Fruit fly (Drosophila melanogaster): ENCODE data around the gene nau.
A peak's percentile ranks its signal among the peaks of the same experiment; 100 is the strongest.

The nau gene

DNA sequence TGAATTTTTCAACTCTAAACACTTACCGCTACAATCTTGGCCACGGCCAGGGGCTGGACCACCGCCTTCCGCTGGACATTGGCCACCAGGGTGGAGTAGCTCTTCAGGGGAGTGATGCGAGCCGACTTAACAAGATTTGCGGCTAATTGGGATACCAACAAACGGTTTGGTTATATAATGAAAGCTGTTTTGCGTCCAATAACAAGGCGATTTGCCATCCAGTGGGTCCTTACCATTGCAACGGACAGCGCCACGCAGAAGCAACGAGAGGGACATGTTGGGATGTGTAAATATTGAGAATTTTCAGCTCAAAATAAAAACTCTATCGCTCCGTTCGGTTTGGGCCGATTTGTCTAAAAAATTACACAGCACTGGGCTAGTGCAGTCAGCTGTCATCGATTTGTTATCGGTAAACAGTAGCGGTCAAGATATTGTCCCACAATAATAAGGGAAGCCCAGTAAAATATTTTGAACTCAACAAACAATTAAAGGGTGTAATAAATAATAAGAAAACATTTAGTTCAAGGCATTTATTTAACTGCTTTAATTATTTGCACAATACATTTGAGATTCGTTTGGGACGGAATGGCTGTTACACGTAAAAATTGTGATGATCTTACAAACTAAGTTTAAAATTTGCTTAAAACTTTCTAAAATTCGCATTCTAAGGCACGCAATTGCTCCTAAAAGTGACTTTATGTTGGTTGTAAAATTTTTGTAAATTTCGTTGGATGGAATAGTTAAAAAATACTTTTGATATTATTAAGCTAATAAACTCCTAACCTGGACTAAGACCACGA is 42.3 kb upstream of the nau start, which contains the start of gene SdhD (continued):
- TF ChIP-seq nerfin-2 (GFP tag; IDR thresholded peaks at IDR 0.05; ENCODE audit: partially characterized antibody): peak; percentile 39; the same call in 1 of the 2 replicates
- peak; percentile 16 for TF ChIP-seq CG14710 (tag; optimal IDR thresholded peaks at IDR 0.05)
- peak; percentile 56 for TF ChIP-seq CG15514 (GFP tag; optimal IDR thresholded peaks at IDR 0.05)
- peak; percentile 34 for TF ChIP-seq Elba2 (GFP tag; optimal IDR thresholded peaks at IDR 0.05)
- TF ChIP-seq lab (GFP tag; optimal IDR thresholded peaks at IDR 0.05): peak; percentile 50
- TF ChIP-seq CG32532 (GFP tag; IDR thresholded peaks at IDR 0.05): peak; percentile 21; the same call in 1 of the 2 replicates
- TF ChIP-seq CG7839 (tag; optimal IDR thresholded peaks at IDR 0.05): peak; percentile 3
- TF ChIP-seq E2f2 (GFP tag; IDR thresholded peaks at IDR 0.05): peak; percentile 30; the same call in 1 of the 2 replicates
- no peak for TF ChIP-seq CG31441 (GFP tag; IDR thresholded peaks at IDR 0.05)
- TF ChIP-seq CG17186 (GFP tag; optimal IDR thresholded peaks at IDR 0.05): no peak
- peak; percentile 53 for TF ChIP-seq vfl (GFP tag; optimal IDR thresholded peaks at IDR 0.05)
- TF ChIP-seq grau (tag; optimal IDR thresholded peaks at IDR 0.05): peak; percentile 10
- TF ChIP-seq Dll (GFP tag; IDR thresholded peaks at IDR 0.05; ENCODE audit: partially characterized antibody): peak; percentile 55; the same call in 1 of the 4 replicates
- no peak for TF ChIP-seq klu (GFP tag; IDR thresholded peaks at IDR 0.05)
- peak; percentile 0 for TF ChIP-seq shn (GFP tag; optimal IDR thresholded peaks at IDR 0.05)
- no peak for TF ChIP-seq pan (optimal IDR thresholded peaks at IDR 0.05)
- no peak for TF ChIP-seq pan (GFP tag; optimal IDR thresholded peaks at IDR 0.05 in 1 of 2, IDR thresholded peaks at IDR 0.05 in 1 of 2)
- peak; percentile 61 for TF ChIP-seq B-H2 (GFP tag; optimal IDR thresholded peaks at IDR 0.05)
- peak; percentile 36 for TF ChIP-seq trem (tag; optimal IDR thresholded peaks at IDR 0.05)
- 0 out of 3 replicates have a peak, but pooled peaks have one; percentile 28 for TF ChIP-seq CG6791 (GFP tag; IDR thresholded peaks at IDR 0.05; ENCODE audit: partially characterized antibody)
- peak; percentile 92 for TF ChIP-seq CG10267 (tag; optimal IDR thresholded peaks at IDR 0.05)
- TF ChIP-seq CG14860 (GFP tag; IDR thresholded peaks at IDR 0.05; ENCODE audit: partially characterized antibody): 0 out of 3 replicates have a peak, but pooled peaks have one; percentile 7
- no peak for TF ChIP-seq CG10321 (GFP tag; IDR thresholded peaks at IDR 0.05)
- peak; percentile 46 for TF ChIP-seq Fer1 (GFP tag; optimal IDR thresholded peaks at IDR 0.05)
- no peak for TF ChIP-seq Usf (GFP tag; optimal IDR thresholded peaks at IDR 0.05)
- TF ChIP-seq nmo (GFP tag; optimal IDR thresholded peaks at IDR 0.05): peak; percentile 4
- peak; percentile 29 for TF ChIP-seq NC2β (GFP tag; optimal IDR thresholded peaks at IDR 0.05)
- peak; percentile 47; the same call in 1 of the 2 replicates for TF ChIP-seq hbn (GFP tag; IDR thresholded peaks at IDR 0.05; ENCODE audit: partially characterized antibody)
- TF ChIP-seq jumu (GFP tag; optimal IDR thresholded peaks at IDR 0.05): peak; percentile 20
- peak; percentile 64; the same call in 1 of the 2 replicates for TF ChIP-seq bbx (GFP tag; IDR thresholded peaks at IDR 0.05; ENCODE audit: partially characterized antibody)
- TF ChIP-seq CG12659 (GFP tag; optimal IDR thresholded peaks at IDR 0.05): peak; percentile 53
- TF ChIP-seq CG1233 (GFP tag; optimal IDR thresholded peaks at IDR 0.05): peak; percentile 14
- peak; percentile 17 for TF ChIP-seq CG17359 (tag; optimal IDR thresholded peaks at IDR 0.05)
- TF ChIP-seq CG4617 (GFP tag; optimal IDR thresholded peaks at IDR 0.05; ENCODE audit: borderline replicate concordance): peak; percentile 77
- peak; percentile 13 for TF ChIP-seq CG17385 (GFP tag; optimal IDR thresholded peaks at IDR 0.05)
- TF ChIP-seq CG43689 (GFP tag; IDR thresholded peaks at IDR 0.05): no peak
- TF ChIP-seq CG2120 (GFP tag; optimal IDR thresholded peaks at IDR 0.05): peak; percentile 61
- TF ChIP-seq Lpt (GFP tag; optimal IDR thresholded peaks at IDR 0.05): no peak
- peak; percentile 75 for TF ChIP-seq YL-1 (GFP tag; optimal IDR thresholded peaks at IDR 0.05)
- TF ChIP-seq jing (GFP tag; optimal IDR thresholded peaks at IDR 0.05): no peak
- 0 out of 2 replicates have a peak, but pooled peaks have one; percentile 42 for TF ChIP-seq ara (GFP tag; IDR thresholded peaks at IDR 0.05)
- TF ChIP-seq scrt (GFP tag; optimal IDR thresholded peaks at IDR 0.05): no peak
- peak; percentile 48; the same call in 1 of the 2 replicates for TF ChIP-seq onecut (GFP tag; IDR thresholded peaks at IDR 0.05)
- peak; percentile 20 for TF ChIP-seq Deaf1 (tag; optimal IDR thresholded peaks at IDR 0.05)
- peak; percentile 86 for TF ChIP-seq sens (GFP tag)
- no peak for TF ChIP-seq CG11398 (GFP tag; optimal IDR thresholded peaks at IDR 0.05)
- TF ChIP-seq CG30403 (GFP tag; optimal IDR thresholded peaks at IDR 0.05): peak; percentile 19
- peak; percentile 99 for TF ChIP-seq CG15073 (GFP tag; optimal IDR thresholded peaks at IDR 0.05)
